Worm (Caenorhabditis elegans): Measurements from ENCODE around the gene cest-16.
A peak's percentile ranks its signal among the peaks of the same experiment; 100 is the strongest.

cest-16 gene

ce11 chrX:6254671-6255031, 45.1 kb upstream of the cest-16 start:
- TF ChIP-seq nhr-84 (tag; optimal IDR thresholded peaks at IDR 0.05) (no peak), skn-1 (tag; optimal IDR thresholded peaks at IDR 0.05) (no peak), hpl-2 (GFP tag; optimal IDR thresholded peaks at IDR 0.05) (no peak), blmp-1 (tag; optimal IDR thresholded peaks at IDR 0.05) (peak; percentile 94), ama-1 (optimal IDR thresholded peaks at IDR 0.05) (no peak), ztf-4 (tag; optimal IDR thresholded peaks at IDR 0.05) (no peak), mab-9 (GFP tag; IDR thresholded peaks at IDR 0.05) (no peak), elt-3 (tag; optimal IDR thresholded peaks at IDR 0.05) (peak in 2 of 6 experiments; percentile 29 to 62), C34B4.2 (tag; optimal IDR thresholded peaks at IDR 0.05) (peak; percentile 31), ceh-63 (GFP tag; optimal IDR thresholded peaks at IDR 0.05) (no peak)

DNA sequence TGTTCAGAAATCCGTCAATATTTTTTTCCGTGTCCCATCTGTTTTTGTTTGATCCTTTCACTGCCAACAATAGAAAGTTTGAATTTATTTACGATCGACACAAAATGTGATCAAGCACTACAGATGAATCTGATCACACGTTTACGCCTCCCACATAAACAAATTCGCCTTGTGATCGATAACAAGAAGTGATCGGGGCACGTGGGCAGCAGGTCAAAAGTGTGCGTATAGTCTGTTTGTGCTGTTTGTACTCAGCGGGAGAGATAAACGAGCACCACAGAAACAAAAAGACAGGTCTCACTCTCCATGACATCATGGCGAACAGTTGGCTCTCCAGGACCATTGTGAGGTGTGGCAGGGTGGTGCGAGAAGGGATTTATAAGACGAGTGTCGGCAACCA, 44.2 kb upstream of the cest-16 start:
- TF ChIP-seq ceh-8 (GFP tag; optimal IDR thresholded peaks at IDR 0.05) (no peak), elt-2 (tag; optimal IDR thresholded peaks at IDR 0.05) (peak; percentile 92), nhr-20 (tag; optimal IDR thresholded peaks at IDR 0.05) (peak; percentile 97), lin-39 (tag; optimal IDR thresholded peaks at IDR 0.05) (peak; percentile 71), fkh-10 (GFP tag; optimal IDR thresholded peaks at IDR 0.05) (no peak), hlh-4 (tag; optimal IDR thresholded peaks at IDR 0.05) (no peak), nhr-28 (tag; optimal IDR thresholded peaks at IDR 0.05) (peak; percentile 55), xbp-1 (tag; optimal IDR thresholded peaks at IDR 0.05) (peak; percentile 68), fkh-4 (tag; optimal IDR thresholded peaks at IDR 0.05; ENCODE audit: borderline replicate concordance) (no peak), fkh-8 (tag; optimal IDR thresholded peaks at IDR 0.05) (no peak), nhr-77 (tag; optimal IDR thresholded peaks at IDR 0.05) (no peak), snpc-4 (tag; optimal IDR thresholded peaks at IDR 0.05) (no peak), tbx-2 (tag; optimal IDR thresholded peaks at IDR 0.05) (peak; percentile 90), skn-1 (tag; optimal IDR thresholded peaks at IDR 0.05) (no peak), unc-98 (GFP tag; IDR thresholded peaks at IDR 0.05) (no peak), C04F5.9 (tag; optimal IDR thresholded peaks at IDR 0.05) (no peak), dsc-1 (tag; optimal IDR thresholded peaks at IDR 0.05) (peak; percentile 74), ztf-4 (tag; optimal IDR thresholded peaks at IDR 0.05) (peak; percentile 92), lin-35 (GFP tag; optimal IDR thresholded peaks at IDR 0.05) (peak; percentile 53 to 86), ceh-88 (GFP tag; IDR thresholded peaks at IDR 0.05) (peak; percentile 33; the same call in 1 of the 2 replicates), vab-15 (tag; optimal IDR thresholded peaks at IDR 0.05) (no peak), nhr-71 (tag; optimal IDR thresholded peaks at IDR 0.05) (peak; percentile 98), nhr-11 (tag; optimal IDR thresholded peaks at IDR 0.05) (peak; percentile 89), nhr-76 (tag; optimal IDR thresholded peaks at IDR 0.05) (no peak), swsn-7 (tag; optimal IDR thresholded peaks at IDR 0.05) (peak; percentile 69), C16A3.4 (tag; optimal IDR thresholded peaks at IDR 0.05) (peak; percentile 65), nhr-85 (tag) (peak; percentile 96), ceh-90 (tag; optimal IDR thresholded peaks at IDR 0.05) (no peak), lsy-2 (tag; optimal IDR thresholded peaks at IDR 0.05) (peak; percentile 72 to 78), alr-1 (tag; optimal IDR thresholded peaks at IDR 0.05; ENCODE audit: borderline replicate concordance) (no peak), ceh-82 (tag; optimal IDR thresholded peaks at IDR 0.05) (peak in 2 of 3 experiments; percentile 3 to 26), mab-9 (GFP tag; IDR thresholded peaks at IDR 0.05) (peak; percentile 48; the same call in 1 of the 2 replicates), pax-3 (tag; optimal IDR thresholded peaks at IDR 0.05) (peak; percentile 9), elt-3 (tag; optimal IDR thresholded peaks at IDR 0.05) (peak in 2 of 6 experiments; percentile 71 to 86), pqm-1 (tag; optimal IDR thresholded peaks at IDR 0.05) (no peak), sox-4 (tag; optimal IDR thresholded peaks at IDR 0.05) (no peak), unc-62 (GFP tag; optimal IDR thresholded peaks at IDR 0.05) (no peak), sup-37 (GFP tag; optimal IDR thresholded peaks at IDR 0.05) (peak; percentile 56), hpl-2 (GFP tag; optimal IDR thresholded peaks at IDR 0.05) (no peak), aha-1 (tag; optimal IDR thresholded peaks at IDR 0.05) (no peak), tlp-1 (tag; optimal IDR thresholded peaks at IDR 0.05) (no peak), nhr-19 (GFP tag; conservative IDR thresholded peaks at IDR 0.05) (peak; percentile 93), unc-130 (tag; optimal IDR thresholded peaks at IDR 0.05) (peak; percentile 95), nhr-237 (tag; optimal IDR thresholded peaks at IDR 0.05) (no peak), ceh-63 (GFP tag; optimal IDR thresholded peaks at IDR 0.05) (no peak), nhr-90 (tag; optimal IDR thresholded peaks at IDR 0.05; ENCODE audit: poor library complexity) (peak; percentile 91), unc-30 (tag; optimal IDR thresholded peaks at IDR 0.05) (no peak), F16B12.6 (tag; optimal IDR thresholded peaks at IDR 0.05) (no peak)
